Fruit fly (Drosophila melanogaster) whole organism, adult: ENCODE measurements around the gene CG15347.

Experiments used
- CG1620 ChIP-seq: fragments of 200-800 bp; sonication (Bioruptor generic); optimal IDR thresholded peaks from 2 replicates; lab custom pipeline; 2016; ENCODE audit warnings: missing biosample characterization, missing genetic modification characterization
- CG5204 ChIP-seq: fragments of 200-800 bp; sonication (Bioruptor generic); optimal IDR thresholded peaks from 2 replicates; lab custom pipeline; 2016; ENCODE audit warnings: missing biosample characterization, missing genetic modification characterization
- CG7045 ChIP-seq: fragments of 200-800 bp; sonication (Bioruptor generic); optimal IDR thresholded peaks from 2 replicates; lab custom pipeline; 2017; ENCODE audit warnings: missing biosample characterization, mild to moderate bottlenecking, missing genetic modification characterization
- Mnt ChIP-seq: fragments of 200-800 bp; sonication (Bioruptor generic); optimal IDR thresholded peaks from 2 replicates; lab custom pipeline; 2016; ENCODE audit warnings: missing biosample characterization, mild to moderate bottlenecking, missing genetic modification characterization
- bab1 ChIP-seq: fragments of 200-800 bp; sonication (Bioruptor generic); optimal IDR thresholded peaks from 3 replicates; lab custom pipeline; 2019; ENCODE audit warnings: missing biosample characterization, mild to moderate bottlenecking, missing genetic modification characterization, moderate library complexity
- kay ChIP-seq: fragments of 200-800 bp; sonication (Bioruptor generic); peaks from one replicate; lab custom pipeline; 2016; ENCODE audit warnings: missing biosample characterization, missing genetic modification characterization, borderline replicate concordance
- ovo ChIP-seq: fragments of 200-800 bp; sonication (Bioruptor generic); optimal IDR thresholded peaks from 2 replicates; lab custom pipeline; 2016; ENCODE audit warnings: missing biosample characterization, missing genetic modification characterization
- toe ChIP-seq: fragments of 200-800 bp; sonication (Bioruptor generic); optimal IDR thresholded peaks from 2 replicates; lab custom pipeline; 2016; ENCODE audit warnings: missing biosample characterization, missing genetic modification characterization

- TF ChIP-seq CG5204 (GFP tag; lab: Kevin White, UChicago) (no peak), CG1620 (GFP tag; lab: Kevin White, UChicago) (no peak), toe (GFP tag; lab: Kevin White, UChicago) (no peak), bab1 (GFP tag; lab: Kevin White, UChicago) (peak; percentile 67), CG7045 (GFP tag; lab: Kevin White, UChicago) (no peak), ovo (GFP tag; lab: Kevin White, UChicago) (no peak), Mnt (GFP tag; lab: Kevin White, UChicago) (no peak), kay (GFP tag; lab: Kevin White, UChicago) (no peak)
Observed at dm6 chrX:8442161-8442560, 18.5 kb downstream of the CG15347 start, which contains the start of gene CG12123.
